Fruit fly (Drosophila melanogaster): ENCODE measurements around the gene CG5149.
A peak's percentile ranks its signal among the peaks of the same experiment; 100 is the strongest.

CG5149 gene

DNA sequence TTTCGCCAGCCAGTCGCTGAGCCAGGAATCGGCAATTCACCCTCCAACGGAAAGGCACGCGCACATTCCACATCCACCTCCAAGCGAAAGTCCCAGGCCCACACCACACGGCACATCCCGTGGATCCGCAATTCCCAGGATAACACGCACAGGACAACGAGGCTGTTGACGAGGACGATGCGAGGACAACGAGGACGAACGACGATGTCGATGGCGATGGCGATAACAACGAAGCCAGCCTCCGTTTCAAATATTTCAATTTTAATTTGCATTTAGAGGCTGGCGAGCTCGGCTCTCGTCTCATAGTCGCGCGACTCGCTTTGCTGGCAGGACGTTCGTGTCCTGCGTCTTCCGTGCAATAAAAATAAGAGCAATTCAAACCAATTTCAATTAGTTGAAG is 25.0 kb downstream of the CG5149 start, which contains the start of gene Wnt10:
Gene Wnt10 (plus strand): TSS at position 301 of the 400 bp plus-strand sequence.
- TF ChIP-seq Deaf1 (tag; optimal IDR thresholded peaks at IDR 0.05), result peak; percentile 83
- no peak for TF ChIP-seq Fer2 (tag; optimal IDR thresholded peaks at IDR 0.05)

DNA sequence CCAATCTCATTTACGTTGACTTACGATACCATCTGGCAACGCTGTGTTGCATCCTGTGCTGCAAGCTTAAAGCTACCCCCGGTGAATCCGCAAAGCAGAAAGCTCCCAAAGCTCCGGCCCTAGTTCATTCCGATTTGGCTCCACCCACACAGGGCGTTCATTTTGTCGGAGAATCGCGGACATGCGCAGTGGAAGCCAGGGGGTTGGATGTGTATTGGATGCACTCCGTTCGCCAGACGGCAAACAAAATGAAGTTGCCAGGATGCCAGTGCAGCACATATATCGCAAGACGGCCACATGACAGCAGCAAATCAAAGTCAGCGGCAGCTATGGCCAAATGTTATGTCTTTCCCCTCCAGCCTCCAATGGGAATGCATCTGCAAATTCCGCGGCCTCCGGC is 29.3 kb downstream of the CG5149 start:
- TF ChIP-seq CG12942 (GFP tag; optimal IDR thresholded peaks at IDR 0.05) (no peak), ewg (GFP tag; optimal IDR thresholded peaks at IDR 0.05) (peak; percentile 78), Asciz (GFP tag; optimal IDR thresholded peaks at IDR 0.05) (no peak), Nf-YC (tag; optimal IDR thresholded peaks at IDR 0.05) (peak; percentile 74), Deaf1 (tag; optimal IDR thresholded peaks at IDR 0.05) (peak; percentile 6)

DNA sequence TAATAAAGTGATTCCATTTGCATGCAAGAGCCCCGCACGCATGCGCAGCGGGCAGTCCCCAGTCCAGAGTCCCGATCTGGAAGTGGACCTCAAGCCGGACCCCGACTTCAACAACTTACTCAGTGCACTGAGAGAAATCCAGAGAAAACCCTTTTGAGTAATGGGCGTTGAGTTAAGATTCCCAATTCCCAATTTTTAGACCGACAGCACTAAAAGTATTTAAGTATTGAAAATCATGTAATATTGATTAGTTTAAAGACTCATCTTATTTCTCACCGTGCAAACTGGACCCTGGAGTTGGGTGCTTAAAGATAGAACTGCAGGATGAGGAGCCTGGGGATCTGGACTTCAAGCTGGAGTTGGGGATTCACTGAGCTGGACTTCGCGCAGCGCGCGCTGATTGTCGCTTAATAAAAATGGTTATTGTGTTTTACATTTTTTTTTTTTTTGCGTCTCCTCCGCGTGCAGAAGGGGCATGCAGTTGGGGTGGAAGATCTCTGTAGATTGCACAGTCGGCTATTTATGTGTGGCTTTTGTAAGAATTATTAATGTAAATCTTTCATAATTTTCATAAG is 30.0 kb downstream of the CG5149 start:
- TF ChIP-seq aop (GFP tag; IDR thresholded peaks at IDR 0.05), result no peak
- TF ChIP-seq esg (GFP tag; conservative IDR thresholded peaks at IDR 0.05), result no peak
- no peak for TF ChIP-seq Six4 (GFP tag; optimal IDR thresholded peaks at IDR 0.05)
- no peak for TF ChIP-seq Doc2 (GFP tag; IDR thresholded peaks at IDR 0.05)
- TF ChIP-seq sens (GFP tag), result peak; percentile 41
- no peak for TF ChIP-seq wek (GFP tag; optimal IDR thresholded peaks at IDR 0.05)
- no peak for TF ChIP-seq gem (tag; optimal IDR thresholded peaks at IDR 0.05)
- TF ChIP-seq sc (optimal IDR thresholded peaks at IDR 0.05), result no peak
- no peak for TF ChIP-seq sc (GFP tag; optimal IDR thresholded peaks at IDR 0.05)
- TF ChIP-seq CG13287 (GFP tag; IDR thresholded peaks at IDR 0.05; ENCODE audit: partially characterized antibody), result no peak
- TF ChIP-seq grau (tag; optimal IDR thresholded peaks at IDR 0.05), result no peak
- no peak for TF ChIP-seq CG15269 (tag; optimal IDR thresholded peaks at IDR 0.05)
- no peak for TF ChIP-seq exex (tag; optimal IDR thresholded peaks at IDR 0.05)
- TF ChIP-seq h (optimal IDR thresholded peaks at IDR 0.05), result no peak
- no peak for TF ChIP-seq bowl (GFP tag; IDR thresholded peaks at IDR 0.05)
- peak; percentile 89 for TF ChIP-seq corto (GFP tag; optimal IDR thresholded peaks at IDR 0.05)
- TF ChIP-seq ato (GFP tag; IDR thresholded peaks at IDR 0.05; ENCODE audit: partially characterized antibody), result no peak
- no peak for TF ChIP-seq CG13296 (GFP tag; optimal IDR thresholded peaks at IDR 0.05)
- TF ChIP-seq CG6689 (GFP tag; IDR thresholded peaks at IDR 0.05), result no peak
- 0 out of 3 replicates have a peak, but pooled peaks have one; percentile 18 for TF ChIP-seq CG14860 (GFP tag; IDR thresholded peaks at IDR 0.05; ENCODE audit: partially characterized antibody)
- no peak for TF ChIP-seq CG7963 (GFP tag; IDR thresholded peaks at IDR 0.05; ENCODE audit: partially characterized antibody)
- TF ChIP-seq CG2875 (GFP tag; optimal IDR thresholded peaks at IDR 0.05), result no peak
- TF ChIP-seq tap (tag; optimal IDR thresholded peaks at IDR 0.05), result no peak
- no peak for TF ChIP-seq Hsf (GFP tag; optimal IDR thresholded peaks at IDR 0.05)
- no peak for TF ChIP-seq CG1602 (GFP tag; optimal IDR thresholded peaks at IDR 0.05)
- TF ChIP-seq CG15011 (GFP tag; optimal IDR thresholded peaks at IDR 0.05), result no peak
- TF ChIP-seq CoRest (tag; optimal IDR thresholded peaks at IDR 0.05), result no peak
- no peak for TF ChIP-seq trh (GFP tag; optimal IDR thresholded peaks at IDR 0.05)
- no peak for TF ChIP-seq HLH54F (GFP tag; optimal IDR thresholded peaks at IDR 0.05)
- TF ChIP-seq unpg (GFP tag; optimal IDR thresholded peaks at IDR 0.05), result no peak
- TF ChIP-seq HLHmδ (GFP tag; optimal IDR thresholded peaks at IDR 0.05), result no peak
- no peak for TF ChIP-seq fru (optimal IDR thresholded peaks at IDR 0.05)
- TF ChIP-seq Camta (GFP tag; optimal IDR thresholded peaks at IDR 0.05), result no peak
- no peak for TF ChIP-seq NK7.1 (GFP tag; optimal IDR thresholded peaks at IDR 0.05)
- peak; percentile 51 for TF ChIP-seq dmrt11E (tag; optimal IDR thresholded peaks at IDR 0.05)
- TF ChIP-seq knrl (GFP tag; IDR thresholded peaks at IDR 0.05; ENCODE audit: partially characterized antibody), result no peak
- peak; percentile 17 for TF ChIP-seq CG1603 (tag; optimal IDR thresholded peaks at IDR 0.05)
- no peak for TF ChIP-seq org-1 (GFP tag; optimal IDR thresholded peaks at IDR 0.05)
- TF ChIP-seq shn (GFP tag; optimal IDR thresholded peaks at IDR 0.05), result no peak
- no peak for TF ChIP-seq bcd (GFP tag; optimal IDR thresholded peaks at IDR 0.05)
- TF ChIP-seq NC2β (GFP tag; optimal IDR thresholded peaks at IDR 0.05), result no peak
- peak; percentile 89 for TF ChIP-seq lbe (GFP tag; optimal IDR thresholded peaks at IDR 0.05)

Measured in whole organism, embryonic.